Worm (Caenorhabditis elegans) whole organism, L3 larva: ENCODE data around the gene Y39A3A.3.

Source experiments
- R02D3.7 ChIP-seq: fragments of 150-350 bp; optimal IDR thresholded peaks from 2 replicates; lab custom pipeline; 2014; ENCODE audit warnings: missing biosample characterization, missing genetic modification characterization
- ZK546.5 ChIP-seq: sonication (generic microtip); optimal IDR thresholded peaks from 2 replicates; lab custom pipeline; 2017; ENCODE audit warnings: missing biosample characterization, missing genetic modification characterization
- egl-27 ChIP-seq: sonication (generic microtip); optimal IDR thresholded peaks from 4 replicates; lab custom pipeline; 2017; ENCODE audit warnings: missing biosample characterization, missing genetic modification reagents, missing genetic modification characterization
- elt-3 ChIP-seq, 3 experiments: fragments of 150-350 bp in 1 of 3; sonication (generic microtip) in 2 of 3; optimal IDR thresholded peaks; 2 replicates in 2 of 3; 4 replicates in 1 of 3; lab custom pipeline; 2014 to 2017; ENCODE audit warnings: missing biosample characterization in 3 of 3, missing genetic modification characterization in 3 of 3
- lin-15B ChIP-seq: fragments of 150-350 bp; optimal IDR thresholded peaks from 2 replicates; lab custom pipeline; 2014; ENCODE audit warnings: missing biosample characterization, missing genetic modification characterization
- lin-39 ChIP-seq: fragments of 150-350 bp; optimal IDR thresholded peaks from 2 replicates; lab custom pipeline; 2018; ENCODE audit warnings: missing biosample characterization, missing genetic modification reagents, missing genetic modification characterization
- nhr-77 ChIP-seq: fragments of 150-350 bp; optimal IDR thresholded peaks from 2 replicates; lab custom pipeline; 2014; ENCODE audit warnings: missing biosample characterization, missing genetic modification characterization
- unc-39 ChIP-seq: sonication (generic microtip); optimal IDR thresholded peaks from 4 replicates; lab custom pipeline; 2017; ENCODE audit warnings: missing biosample characterization, missing genetic modification characterization

DNA sequence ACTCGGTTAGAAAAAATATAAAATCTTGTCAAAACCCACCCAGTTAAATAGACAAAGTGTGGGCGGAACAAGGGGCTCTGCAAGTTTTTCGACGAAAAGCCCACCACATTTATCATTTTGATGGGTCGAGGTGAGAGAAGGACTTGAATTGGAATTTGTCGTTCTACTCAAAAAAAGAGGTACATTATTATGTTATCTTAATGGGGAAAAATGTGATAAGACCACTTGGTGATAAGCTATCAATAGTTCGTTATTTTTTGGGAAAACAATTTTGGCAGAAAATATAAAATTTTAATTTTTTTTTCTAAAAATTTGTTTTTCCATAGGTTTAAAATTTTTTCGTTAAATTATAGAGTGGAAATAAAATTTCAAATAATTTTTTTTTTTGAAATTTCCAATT is 18.3 kb downstream of the Y39A3A.3 start:
- TF ChIP-seq lin-39 (no peak), unc-39 (tag; lab: Kevin White, UChicago) (no peak), ZK546.5 (no peak), R02D3.7 (no peak), nhr-77 (tag; lab: Kevin White, UChicago) (no peak), egl-27 (tag; lab: Kevin White, UChicago) (no peak), elt-3 (tag; optimal IDR thresholded peaks at IDR 0.05; lab: Kevin White, UChicago) (no peak), lin-15B (tag; lab: Kevin White, UChicago) (no peak)
